Fruit fly (Drosophila melanogaster) whole organism, embryonic: Measurements from ENCODE around the gene CG4596.

Source experiments
- ATbp ChIP-seq: fragments of 200-800 bp; sonication (Bioruptor generic); optimal IDR thresholded peaks from 2 replicates; lab custom pipeline; 2017; ENCODE audit warnings: missing biosample characterization, mild to moderate bottlenecking, missing genetic modification characterization, missing genetic modification reagents
- Abd-B ChIP-seq: fragments of 200-800 bp; sonication (Bioruptor generic); optimal IDR thresholded peaks from 2 replicates; lab custom pipeline; 2018; ENCODE audit warnings: missing biosample characterization, mild to moderate bottlenecking, missing genetic modification characterization, moderate library complexity
- Blimp-1 ChIP-seq: fragments of 200-800 bp; sonication (Bioruptor generic); optimal IDR thresholded peaks from 3 replicates; lab custom pipeline; 2018; ENCODE audit warnings: missing biosample characterization, missing genetic modification characterization, mild to moderate bottlenecking, moderate library complexity, missing genetic modification reagents
- CG10274 ChIP-seq: fragments of 200-800 bp; sonication (Bioruptor generic); optimal IDR thresholded peaks from 3 replicates; lab custom pipeline; 2017; ENCODE audit warnings: missing biosample characterization, mild to moderate bottlenecking, missing genetic modification characterization
- CG10431 ChIP-seq: fragments of 200-800 bp; sonication (Bioruptor generic); optimal IDR thresholded peaks from 3 replicates; lab custom pipeline; 2018; ENCODE audit warnings: missing biosample characterization, mild to moderate bottlenecking, missing genetic modification characterization
- CG10543 ChIP-seq: fragments of 200-800 bp; sonication (Bioruptor generic); optimal IDR thresholded peaks from 3 replicates; lab custom pipeline; 2017; ENCODE audit warnings: missing biosample characterization, mild to moderate bottlenecking, missing genetic modification characterization, moderate library complexity
- CG10979 ChIP-seq: fragments of 200-800 bp; sonication (Bioruptor generic); optimal IDR thresholded peaks from 2 replicates; lab custom pipeline; 2018; ENCODE audit warnings: missing biosample characterization, mild to moderate bottlenecking, missing genetic modification characterization, moderate library complexity
- CG12236 ChIP-seq: fragments of 200-800 bp; sonication (Bioruptor generic); optimal IDR thresholded peaks from 2 replicates; lab custom pipeline; 2016; ENCODE audit warnings: missing biosample characterization, missing genetic modification characterization
- CG12744 ChIP-seq: fragments of 200-800 bp; sonication (Bioruptor generic); optimal IDR thresholded peaks from 2 replicates; lab custom pipeline; 2016; ENCODE audit warnings: missing biosample characterization, missing genetic modification characterization
- CG14667 ChIP-seq: fragments of 200-800 bp; sonication (Bioruptor generic); IDR thresholded peaks from 2 replicates; pipeline ENCODE4 v1.3.6; 2022; ENCODE audit warnings: missing biosample characterization, missing genetic modification characterization
- CG1529 ChIP-seq: fragments of 200-800 bp; sonication (Bioruptor generic); optimal IDR thresholded peaks from 3 replicates; lab custom pipeline; 2018; ENCODE audit warnings: missing biosample characterization, missing genetic modification characterization
- CG15514 ChIP-seq: fragments of 200-800 bp; sonication (Bioruptor generic); optimal IDR thresholded peaks from 3 replicates; lab custom pipeline; 2017; ENCODE audit warnings: missing biosample characterization, missing genetic modification characterization, mild to moderate bottlenecking, moderate library complexity, missing genetic modification reagents
- CG17829 ChIP-seq: fragments of 200-800 bp; optimal IDR thresholded peaks from 2 replicates; lab custom pipeline; 2019; ENCODE audit warnings: missing biosample characterization, mild to moderate bottlenecking, missing genetic modification characterization, moderate library complexity
- CG2202 ChIP-seq: fragments of 200-800 bp; sonication (Bioruptor generic); optimal IDR thresholded peaks from 2 replicates; lab custom pipeline; 2018; ENCODE audit warnings: missing biosample characterization, mild to moderate bottlenecking, missing genetic modification characterization
- CG3407 ChIP-seq: fragments of 200-800 bp; sonication (Bioruptor generic); optimal IDR thresholded peaks from 2 replicates; lab custom pipeline; 2018; ENCODE audit warnings: missing biosample characterization, mild to moderate bottlenecking, missing genetic modification characterization
- CG3995 ChIP-seq: fragments of 200-800 bp; sonication (Bioruptor generic); optimal IDR thresholded peaks from 3 replicates; lab custom pipeline; 2016; ENCODE audit warnings: missing biosample characterization, missing genetic modification characterization
- CG9876 ChIP-seq: fragments of 200-800 bp; sonication (Bioruptor generic); optimal IDR thresholded peaks from 2 replicates; lab custom pipeline; 2016; ENCODE audit warnings: missing biosample characterization, missing genetic modification characterization
- Fer3 ChIP-seq: fragments of 200-800 bp; sonication (Bioruptor generic); optimal IDR thresholded peaks from 2 replicates; lab custom pipeline; 2018; ENCODE audit warnings: missing biosample characterization, mild to moderate bottlenecking, missing genetic modification characterization, moderate library complexity
- Gug ChIP-seq: fragments of 200-800 bp; sonication (Bioruptor generic); IDR thresholded peaks from 4 replicates; pipeline ENCODE4 v1.3.6; 2022; ENCODE audit warnings: missing biosample characterization, missing genetic modification characterization
- Hr39 ChIP-seq: fragments of >200 bp; optimal IDR thresholded peaks from 2 replicates; lab custom pipeline; 2017
- Hsf ChIP-seq: fragments of 200-800 bp; sonication (Bioruptor generic); optimal IDR thresholded peaks from 3 replicates; lab custom pipeline; 2016; ENCODE audit warnings: missing biosample characterization, missing genetic modification characterization
- Nf-YA ChIP-seq: fragments of 200-800 bp; sonication (Bioruptor generic); IDR thresholded peaks from 2 replicates; pipeline ENCODE4 v1.3.6; 2022; ENCODE audit warnings: missing biosample characterization, missing genetic modification characterization
- Poxn ChIP-seq: fragments of 200-800 bp; sonication (Bioruptor generic); IDR thresholded peaks from 2 replicates; pipeline ENCODE4 v1.3.6; 2022; ENCODE audit warnings: missing biosample characterization, missing genetic modification characterization
- Sox102F ChIP-seq: fragments of 200-800 bp; sonication (Bioruptor generic); optimal IDR thresholded peaks from 2 replicates; lab custom pipeline; 2018; ENCODE audit warnings: missing biosample characterization, mild to moderate bottlenecking, missing genetic modification characterization, moderate library complexity
- Trl ChIP-seq, 3 experiments: fragments of >200 bp in 2 of 3; fragments of 200-800 bp in 1 of 3; sonication (Bioruptor generic) in 1 of 3; optimal IDR thresholded peaks; 2 replicates in 1 of 3; 3 replicates in 2 of 3; lab custom pipeline; 2016 to 2017; ENCODE audit warnings: missing biosample characterization in 1 of 3, missing genetic modification characterization in 1 of 3
- ab ChIP-seq: fragments of 200-800 bp; sonication (Bioruptor generic); optimal IDR thresholded peaks from 2 replicates; lab custom pipeline; 2016; ENCODE audit warnings: missing biosample characterization, missing genetic modification characterization
- caup ChIP-seq: fragments of 200-800 bp; sonication (Bioruptor generic); optimal IDR thresholded peaks from 3 replicates; lab custom pipeline; 2017; ENCODE audit warnings: missing biosample characterization, mild to moderate bottlenecking, missing genetic modification characterization, moderate library complexity; ENCODE audit not compliant: severe bottlenecking
- ci ChIP-seq: fragments of 200-800 bp; sonication (Bioruptor generic); IDR thresholded peaks from 3 replicates; pipeline ENCODE4 v1.3.6; 2022; ENCODE audit warnings: missing biosample characterization, missing genetic modification characterization
- corto ChIP-seq: fragments of 200-800 bp; sonication (Bioruptor generic); optimal IDR thresholded peaks from 2 replicates; lab custom pipeline; 2016; ENCODE audit warnings: missing biosample characterization, mild to moderate bottlenecking, missing genetic modification characterization, moderate library complexity
- crc ChIP-seq: fragments of 200-800 bp; sonication (Bioruptor generic); optimal IDR thresholded peaks from 2 replicates; lab custom pipeline; 2016; ENCODE audit warnings: missing biosample characterization, missing genetic modification characterization
- da ChIP-seq: fragments of 200-800 bp; sonication (Bioruptor generic); optimal IDR thresholded peaks from 2 replicates; lab custom pipeline; 2016; ENCODE audit warnings: missing biosample characterization, missing genetic modification characterization
- dimm ChIP-seq: fragments of 200-800 bp; sonication (Bioruptor generic); IDR thresholded peaks from 2 replicates; pipeline ENCODE4 v1.3.6; 2022; ENCODE audit warnings: missing biosample characterization, missing genetic modification characterization
- dpn ChIP-seq, 2 experiments: fragments of 200-800 bp; sonication (Bioruptor generic); optimal IDR thresholded peaks; 3 replicates each; lab custom pipeline; 2016; ENCODE audit warnings: missing biosample characterization in 2 of 2, missing genetic modification characterization in 2 of 2
- eyg ChIP-seq: fragments of 200-800 bp; sonication (Bioruptor generic); optimal IDR thresholded peaks from 3 replicates; lab custom pipeline; 2016; ENCODE audit warnings: missing biosample characterization, missing genetic modification characterization
- ftz-f1 ChIP-seq: fragments of 200-800 bp; sonication (Bioruptor generic); optimal IDR thresholded peaks from 2 replicates; lab custom pipeline; 2016; ENCODE audit warnings: missing biosample characterization, missing genetic modification characterization
- insv ChIP-seq, 2 experiments: fragments of 200-800 bp; sonication (Bioruptor generic); optimal IDR thresholded peaks; 3 replicates each; lab custom pipeline; 2016 to 2018; ENCODE audit warnings: missing biosample characterization in 2 of 2, missing genetic modification characterization in 2 of 2
- kay ChIP-seq: fragments of 200-800 bp; sonication (Bioruptor generic); optimal IDR thresholded peaks from 2 replicates; lab custom pipeline; 2016; ENCODE audit warnings: missing biosample characterization, missing genetic modification characterization
- klu ChIP-seq: fragments of 200-800 bp; sonication (Bioruptor generic); IDR thresholded peaks from 2 replicates; pipeline ENCODE4 v1.3.6; 2022; ENCODE audit warnings: missing biosample characterization, missing genetic modification characterization
- nerfin-2 ChIP-seq: fragments of 200-800 bp; sonication (Bioruptor generic); IDR thresholded peaks from 2 replicates; pipeline ENCODE4 v1.3.6; 2022; ENCODE audit warnings: missing biosample characterization, missing genetic modification characterization; ENCODE audit not compliant: partially characterized antibody
- nmo ChIP-seq: fragments of 200-800 bp; sonication (Bioruptor generic); optimal IDR thresholded peaks from 2 replicates; lab custom pipeline; 2018; ENCODE audit warnings: missing biosample characterization, mild to moderate bottlenecking, missing genetic modification characterization, moderate library complexity
- otp ChIP-seq: fragments of 200-800 bp; sonication (Bioruptor generic); IDR thresholded peaks from 3 replicates; pipeline ENCODE4, ENCODE4 v1.3.6; 2022; ENCODE audit warnings: missing biosample characterization, missing genetic modification characterization
- ranshi ChIP-seq: fragments of 200-800 bp; sonication (Bioruptor generic); IDR thresholded peaks from 2 replicates; pipeline ENCODE4 v1.3.6; 2022; ENCODE audit warnings: missing biosample characterization, missing genetic modification characterization
- row ChIP-seq: fragments of 200-800 bp; sonication (Bioruptor generic); IDR thresholded peaks from 3 replicates; pipeline ENCODE4 v1.3.6; 2022; ENCODE audit warnings: missing biosample characterization, missing genetic modification characterization
- sob ChIP-seq: fragments of 200-800 bp; sonication (Bioruptor generic); IDR thresholded peaks from 2 replicates; pipeline ENCODE4 v1.3.6; 2022; ENCODE audit warnings: missing biosample characterization, missing genetic modification characterization
- tap ChIP-seq: fragments of 200-800 bp; optimal IDR thresholded peaks from 3 replicates; lab custom pipeline; 2019; ENCODE audit warnings: missing biosample characterization, mild to moderate bottlenecking, missing genetic modification characterization, moderate library complexity
- tgo ChIP-seq: fragments of 200-800 bp; sonication (Bioruptor generic); IDR thresholded peaks from 3 replicates; pipeline ENCODE4 v1.3.6; 2022; ENCODE audit warnings: missing biosample characterization, missing genetic modification characterization
- tup ChIP-seq: fragments of 200-800 bp; sonication (Bioruptor generic); optimal IDR thresholded peaks from 2 replicates; lab custom pipeline; 2016; ENCODE audit warnings: missing biosample characterization, mild to moderate bottlenecking, missing genetic modification characterization, moderate library complexity
- tx ChIP-seq: fragments of 200-800 bp; sonication (Bioruptor generic); optimal IDR thresholded peaks from 2 replicates; lab custom pipeline; 2016; ENCODE audit warnings: missing biosample characterization, missing genetic modification characterization

Gene CG4596

dm6 chr3R:10875515-10876434 lies 2.9 kb downstream of the CG4596 start, which contains the start of gene Sodh2 (continued):
- TF ChIP-seq tgo (peak; percentile 54; the same call in 1 of the 3 replicates), CG9876 (GFP tag; lab: Kevin White, UChicago) (peak; percentile 52), CG17829 (tag; lab: Kevin White, UChicago) (peak; percentile 83), dimm (GFP tag; lab: Robert Waterston, UW) (no peak), klu (GFP tag; lab: Robert Waterston, UW) (0 out of 2 replicates have a peak, but pooled peaks have one; percentile 38), dpn (GFP tag; optimal IDR thresholded peaks at IDR 0.05; lab: Kevin White, UChicago) (peak; percentile 39 to 69), tup (GFP tag; lab: Kevin White, UChicago) (peak; percentile 27), CG10543 (GFP tag; lab: Kevin White, UChicago) (peak; percentile 93), CG14667 (GFP tag; lab: Robert Waterston, UW) (peak; percentile 53), CG10431 (GFP tag; lab: Kevin White, UChicago) (peak; percentile 42), Sox102F (GFP tag; lab: Kevin White, UChicago) (peak; percentile 69), insv (GFP tag; optimal IDR thresholded peaks at IDR 0.05; lab: Kevin White, UChicago) (peak in 1 of 2 experiments; percentile 60), Blimp-1 (GFP tag; lab: Kevin White, UChicago) (peak; percentile 75), sob (GFP tag; lab: Robert Waterston, UW) (peak; percentile 81), Gug (GFP tag; lab: Robert Waterston, UW) (peak; percentile 73; the same call in 2 of the 4 replicates), Nf-YA (GFP tag; lab: Robert Waterston, UW) (0 out of 2 replicates have a peak, but pooled peaks have one; percentile 40), Hsf (peak; percentile 67), CG12236 (GFP tag; lab: Kevin White, UChicago) (no peak), CG1529 (GFP tag; lab: Kevin White, UChicago) (peak; percentile 66), ATbp (peak; percentile 90), CG3995 (peak; percentile 6), ranshi (GFP tag; lab: Robert Waterston, UW) (peak; percentile 23), tap (tag; lab: Kevin White, UChicago) (peak; percentile 79), Abd-B (GFP tag; lab: Kevin White, UChicago) (peak; percentile 18), tx (GFP tag; lab: Kevin White, UChicago) (peak; percentile 43), Poxn (GFP tag; lab: Robert Waterston, UW) (peak; percentile 72), otp (GFP tag; lab: Robert Waterston, UW) (peak; percentile 37; the same call in 1 of the 3 replicates), CG10274 (peak; percentile 52), row (GFP tag; lab: Robert Waterston, UW) (peak; percentile 80), CG2202 (tag; lab: Kevin White, UChicago) (peak; percentile 45), nmo (GFP tag; lab: Kevin White, UChicago) (peak; percentile 61), CG12744 (GFP tag; lab: Kevin White, UChicago) (no peak), ab (GFP tag; lab: Kevin White, UChicago) (peak; percentile 37), kay (GFP tag; lab: Kevin White, UChicago) (no peak), Hr39 (lab: Kevin White, UChicago) (no peak), eyg (GFP tag; lab: Kevin White, UChicago) (peak; percentile 8), CG15514 (GFP tag; lab: Kevin White, UChicago) (peak; percentile 85), corto (GFP tag; lab: Kevin White, UChicago) (peak; percentile 50), CG3407 (GFP tag; lab: Kevin White, UChicago) (peak; percentile 74), da (no peak), ci (GFP tag; lab: Robert Waterston, UW) (peak; percentile 84), CG10979 (tag; lab: Kevin White, UChicago) (peak; percentile 71), nerfin-2 (GFP tag; lab: Robert Waterston, UW) (no peak), crc (peak; percentile 34), caup (GFP tag; lab: Kevin White, UChicago) (peak; percentile 91), Trl (optimal IDR thresholded peaks at IDR 0.05; lab: Kevin White, UChicago) (peak in 1 of 2 experiments; percentile 28), Trl (GFP tag; optimal IDR thresholded peaks at IDR 0.05; lab: Kevin White, UChicago) (peak; percentile 25), ftz-f1 (GFP tag; lab: Kevin White, UChicago) (no peak), Fer3 (tag; lab: Kevin White, UChicago) (peak; percentile 81)
